Worm (Caenorhabditis elegans) whole organism, early embryonic: ENCODE measurements around the gene pigg-1.

Experiments
- B0310.2 ChIP-seq: sonication (generic microtip); optimal IDR thresholded peaks from 2 replicates; lab custom pipeline; 2016; ENCODE audit warnings: mild to moderate bottlenecking, missing genetic modification characterization, missing compliant biosample characterization
- F13C5.2 ChIP-seq: sonication (generic microtip); optimal IDR thresholded peaks from 2 replicates; lab custom pipeline; 2017; ENCODE audit warnings: mild to moderate bottlenecking, missing genetic modification characterization, inconsistent platforms, missing compliant biosample characterization
- ama-1 ChIP-seq: fragments of 150-350 bp; optimal IDR thresholded peaks from 2 replicates; lab custom pipeline; 2014
- ceh-36 ChIP-seq: sonication (generic microtip); optimal IDR thresholded peaks from 2 replicates; lab custom pipeline; 2016; ENCODE audit warnings: missing genetic modification characterization, inconsistent platforms, missing compliant biosample characterization
- ets-7 ChIP-seq: sonication (generic microtip); optimal IDR thresholded peaks from 2 replicates; lab custom pipeline; 2016; ENCODE audit warnings: missing genotype, missing genetic modification characterization, missing compliant biosample characterization
- flt-1 ChIP-seq: fragments of 200-800 bp; sonication (Bioruptor generic); IDR thresholded peaks from 2 replicates; pipeline ENCODE4 v1.3.6; 2022; ENCODE audit warnings: missing genetic modification characterization, missing compliant biosample characterization
- hnd-1 ChIP-seq: sonication (generic microtip); optimal IDR thresholded peaks from 2 replicates; lab custom pipeline; 2016; ENCODE audit warnings: missing genetic modification characterization, missing compliant biosample characterization
- pes-1 ChIP-seq: fragments of 200-800 bp; sonication (Bioruptor generic); IDR thresholded peaks from 2 replicates; pipeline ENCODE4 v1.3.6; 2022; ENCODE audit warnings: missing genetic modification reagents, missing genetic modification characterization, missing compliant biosample characterization
- sea-1 ChIP-seq: fragments of 200-800 bp; sonication (Bioruptor generic); conservative IDR thresholded peaks from 2 replicates; pipeline ENCODE4 v1.3.6; 2022; ENCODE audit warnings: missing genetic modification characterization, missing compliant biosample characterization
- tbx-11 ChIP-seq: fragments of 200-800 bp; sonication (Bioruptor generic); IDR thresholded peaks from 2 replicates; pipeline ENCODE4 v1.3.6; 2022; ENCODE audit warnings: missing genetic modification characterization, missing compliant biosample characterization
- tra-4 ChIP-seq: sonication (generic microtip); optimal IDR thresholded peaks from 2 replicates; lab custom pipeline; 2017; ENCODE audit warnings: missing genetic modification characterization, missing compliant biosample characterization

DNA sequence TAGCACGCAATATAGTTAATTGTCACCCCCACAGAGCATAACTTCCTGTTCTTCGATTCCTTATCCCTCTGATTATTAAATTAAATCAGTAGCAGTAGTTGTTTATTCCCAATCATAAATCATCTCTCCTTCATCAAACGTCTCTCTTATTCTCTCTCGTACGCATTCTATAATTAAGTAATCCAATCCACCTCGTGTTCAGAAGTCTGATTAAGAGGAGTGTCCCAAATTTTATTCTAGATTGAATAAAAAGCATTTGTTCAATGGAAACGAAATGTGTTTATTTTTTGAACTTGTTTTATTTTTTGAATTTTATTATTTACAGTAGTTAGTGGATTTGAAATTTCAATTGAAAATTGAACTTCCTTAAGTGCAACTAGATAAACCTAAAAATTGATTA lies 11.3 kb upstream of the pigg-1 start:
- TF ChIP-seq B0310.2 (tag; lab: Kevin White, UChicago) (no peak), hnd-1 (tag; lab: Kevin White, UChicago) (no peak), sea-1 (no peak), ama-1 (lab: Kevin White, UChicago) (no peak), F13C5.2 (tag; lab: Kevin White, UChicago) (no peak), tbx-11 (GFP tag; lab: Robert Waterston, UW) (no peak), pes-1 (no peak), ceh-36 (tag; lab: Kevin White, UChicago) (no peak), tra-4 (tag; lab: Kevin White, UChicago) (no peak), flt-1 (GFP tag; lab: Robert Waterston, UW) (no peak), ets-7 (tag; lab: Kevin White, UChicago) (no peak)
